Worm (Caenorhabditis elegans): ENCODE results near the gene cpt-4.

DNA sequence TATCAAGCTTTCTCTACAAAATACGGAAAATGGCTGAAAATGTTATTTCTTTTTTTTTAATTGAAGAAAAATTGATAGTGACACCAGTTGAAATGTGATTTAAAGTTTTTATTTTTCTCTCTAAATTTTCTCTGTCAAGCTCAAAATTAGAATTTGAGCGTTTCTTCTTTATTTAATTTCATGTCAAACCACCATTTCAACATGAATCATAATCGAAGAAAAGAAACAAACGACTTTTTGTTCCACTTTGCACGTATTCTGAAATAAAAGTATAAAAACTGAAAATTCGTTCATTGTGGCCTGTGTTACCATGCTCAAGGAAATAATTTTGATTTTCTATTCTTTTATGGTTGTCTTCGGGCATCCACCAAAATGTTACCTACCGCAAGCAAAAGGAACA lies 5.6 kb upstream of the cpt-4 start, which contains the start of gene K11D12.13:
- no peak for TF ChIP-seq C38D4.7 (GFP tag; optimal IDR thresholded peaks at IDR 0.05)
- TF ChIP-seq K09A11.1 (tag; optimal IDR thresholded peaks at IDR 0.05; ENCODE audit: insufficient read depth), result no peak
- no peak for TF ChIP-seq unc-3 (GFP tag; conservative IDR thresholded peaks at IDR 0.05)
- TF ChIP-seq unc-3 (tag; optimal IDR thresholded peaks at IDR 0.05), result no peak
- no peak for TF ChIP-seq ahr-1 (tag; optimal IDR thresholded peaks at IDR 0.05)
- TF ChIP-seq unc-55 (GFP tag; optimal IDR thresholded peaks at IDR 0.05), result no peak
- no peak for TF ChIP-seq lin-11 (tag; optimal IDR thresholded peaks at IDR 0.05)
- TF ChIP-seq eyg-1 (tag; optimal IDR thresholded peaks at IDR 0.05), result no peak
- no peak for TF ChIP-seq ztf-16 (tag; optimal IDR thresholded peaks at IDR 0.05)
- TF ChIP-seq ceh-48 (tag; optimal IDR thresholded peaks at IDR 0.05), result no peak
- no peak for TF ChIP-seq pha-4 (tag; optimal IDR thresholded peaks at IDR 0.05)

Measured in whole organism, late embryonic.